Worm (Caenorhabditis elegans): ENCODE results near the gene Y6G8.8.

DNA sequence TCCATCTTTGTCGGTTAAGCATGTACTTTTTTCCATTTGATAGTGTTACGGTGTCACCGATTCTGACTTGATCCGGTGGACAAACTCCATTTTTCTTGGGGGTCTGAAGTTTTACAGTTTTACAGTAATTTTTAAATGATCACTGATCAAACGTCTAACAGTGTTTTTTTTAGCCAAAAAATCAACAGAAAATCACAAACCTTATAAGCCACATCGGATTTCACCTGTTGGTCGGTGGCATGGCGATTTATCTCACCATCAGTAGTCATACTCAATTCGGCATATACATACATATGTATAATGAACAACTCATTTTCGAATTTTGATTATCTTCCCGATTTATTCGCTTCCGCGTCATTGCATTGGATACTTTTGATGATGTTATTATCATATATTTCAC is 12.6 kb upstream of the Y6G8.8 start, which contains the start of gene srz-91:
- TF ChIP-seq fkh-10 (GFP tag; optimal IDR thresholded peaks at IDR 0.05) (no peak), ref-2 (tag; optimal IDR thresholded peaks at IDR 0.05) (no peak), hlh-6 (tag; optimal IDR thresholded peaks at IDR 0.05) (no peak), unc-3 (GFP tag; conservative IDR thresholded peaks at IDR 0.05) (no peak), unc-3 (tag; optimal IDR thresholded peaks at IDR 0.05) (no peak), pqm-1 (tag; optimal IDR thresholded peaks at IDR 0.05) (no peak), eyg-1 (tag; optimal IDR thresholded peaks at IDR 0.05) (no peak), ama-1 (optimal IDR thresholded peaks at IDR 0.05) (no peak), hlh-15 (tag; optimal IDR thresholded peaks at IDR 0.05) (no peak)

All from whole organism, late embryonic.